Fruit fly (Drosophila melanogaster): ENCODE measurements around the gene CG13887.

The CG13887 gene

DNA sequence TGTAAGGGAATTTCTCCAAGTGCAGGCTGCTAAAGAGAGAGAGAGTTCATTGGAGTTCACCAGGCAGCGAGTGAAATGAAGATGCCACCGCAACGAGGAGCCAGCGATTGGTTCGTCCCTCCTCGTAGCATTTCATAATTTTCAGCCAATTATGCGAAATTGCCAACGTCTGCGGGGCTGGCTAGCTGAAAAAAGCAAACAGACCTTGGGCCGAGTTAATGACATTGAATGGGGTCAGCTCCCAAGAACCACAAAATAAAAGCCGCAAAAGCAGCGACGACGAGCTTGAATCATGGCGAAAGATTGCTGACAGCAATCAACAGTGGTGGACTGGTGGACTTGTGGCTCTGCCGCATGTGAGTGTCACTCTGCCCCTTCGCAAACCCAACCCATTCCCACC is 14.1 kb upstream of the CG13887 start:
- TF ChIP-seq CG32121 (GFP tag; IDR thresholded peaks at IDR 0.05): no peak
- TF ChIP-seq EcR (GFP tag; optimal IDR thresholded peaks at IDR 0.05): peak; percentile 90

DNA sequence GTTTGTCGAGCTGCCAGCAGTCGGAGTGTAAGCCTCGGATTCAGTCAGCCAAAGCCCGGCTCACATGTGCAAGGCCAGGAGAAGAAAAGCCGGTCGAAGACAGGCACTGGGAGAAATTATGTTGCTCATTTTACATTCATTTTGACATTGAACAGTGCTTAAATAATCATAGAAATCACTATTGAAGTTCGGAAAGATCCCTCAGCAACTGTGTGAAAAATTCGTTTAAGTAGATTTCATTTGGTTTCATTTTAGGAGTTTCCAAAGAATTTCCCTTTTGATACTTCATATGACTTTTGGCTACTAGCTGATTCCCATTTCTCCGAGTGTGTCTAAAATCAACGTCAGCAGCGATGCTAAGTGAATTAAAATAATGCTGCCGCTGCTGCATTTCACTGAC is 13.2 kb upstream of the CG13887 start:
- TF ChIP-seq CG4496 (GFP tag; IDR thresholded peaks at IDR 0.05) (peak; percentile 76), Pif1A (GFP tag; optimal IDR thresholded peaks at IDR 0.05) (peak; percentile 80), CG15710 (tag; optimal IDR thresholded peaks at IDR 0.05) (peak; percentile 61), gl (tag; optimal IDR thresholded peaks at IDR 0.05) (peak; percentile 58), fd96Ca (GFP tag; IDR thresholded peaks at IDR 0.05) (peak; percentile 81), EcR (GFP tag; optimal IDR thresholded peaks at IDR 0.05) (no peak), Ets98B (GFP tag; IDR thresholded peaks at IDR 0.05) (peak; percentile 81), CG9948 (tag; optimal IDR thresholded peaks at IDR 0.05) (peak; percentile 78), CG13204 (GFP tag; optimal IDR thresholded peaks at IDR 0.05) (no peak), CG14655 (GFP tag; optimal IDR thresholded peaks at IDR 0.05) (peak; percentile 87), Pif1B (GFP tag; optimal IDR thresholded peaks at IDR 0.05) (peak; percentile 73), rn (GFP tag; IDR thresholded peaks at IDR 0.05) (peak; percentile 70), CG17806 (tag; optimal IDR thresholded peaks at IDR 0.05) (peak; percentile 57), CG32121 (GFP tag; IDR thresholded peaks at IDR 0.05) (peak; percentile 58), CG10348 (GFP tag; IDR thresholded peaks at IDR 0.05) (no peak), CG34367 (tag; optimal IDR thresholded peaks at IDR 0.05) (peak; percentile 55), Snoo (tag; optimal IDR thresholded peaks at IDR 0.05) (peak; percentile 62), D1 (tag; optimal IDR thresholded peaks at IDR 0.05) (no peak), CG8301 (tag; optimal IDR thresholded peaks at IDR 0.05) (peak; percentile 86), CG12605 (GFP tag; IDR thresholded peaks at IDR 0.05) (peak; percentile 70), CG8159 (tag; optimal IDR thresholded peaks at IDR 0.05) (peak; percentile 45)

DNA sequence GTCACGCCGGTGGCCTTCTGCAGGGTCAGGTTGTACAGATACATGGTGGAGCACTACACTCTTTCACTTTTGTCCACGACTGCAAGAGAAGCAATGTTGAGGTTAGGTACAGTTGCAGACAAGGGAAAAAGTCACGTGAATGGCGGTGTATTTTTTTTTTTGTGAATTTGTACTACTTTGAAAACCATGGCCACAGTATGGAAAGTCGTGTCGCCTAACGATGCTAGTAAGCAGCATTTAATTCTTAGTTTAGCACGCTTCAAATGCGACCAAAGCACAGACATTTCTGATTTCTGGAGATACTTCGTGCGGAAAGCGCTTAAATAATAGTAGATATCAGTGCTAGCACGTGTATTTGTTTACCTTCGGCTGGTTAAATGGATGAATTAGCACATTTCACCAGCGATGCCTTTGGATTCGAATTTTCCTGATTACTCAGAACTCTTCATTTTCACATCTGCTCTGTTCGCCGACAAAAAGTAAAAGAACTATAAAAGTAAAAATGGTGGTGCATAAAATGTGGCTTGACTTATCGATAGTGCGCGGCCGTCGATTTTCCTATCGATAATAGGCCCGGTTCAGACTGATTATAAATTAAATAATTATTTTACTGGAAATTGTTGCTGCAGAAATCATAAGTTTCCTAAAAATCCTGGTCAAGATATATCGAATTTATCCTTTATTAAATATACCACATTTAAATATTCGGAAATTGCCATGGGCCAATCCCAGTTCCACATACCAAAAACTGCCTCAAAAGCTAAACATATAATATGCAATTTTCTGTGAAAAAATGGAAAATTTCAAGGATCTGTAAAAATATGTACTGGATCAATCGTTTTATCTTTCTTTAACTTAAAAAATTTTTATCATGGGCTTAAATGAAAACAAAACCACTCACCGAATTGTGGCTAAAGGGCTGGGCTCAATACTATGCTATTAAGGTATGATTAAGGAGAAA is 4.5 kb upstream of the CG13887 start, which contains the start of gene Sf3b3:
TSS of gene Sf3b3 (minus strand) at position 489 of the 961 bp plus-strand sequence.
- peak; percentile 24; the same call in 1 of the 2 replicates for TF ChIP-seq CG12605 (GFP tag; IDR thresholded peaks at IDR 0.05)
- TF ChIP-seq CG32121 (GFP tag; IDR thresholded peaks at IDR 0.05): 0 out of 2 replicates have a peak, but pooled peaks have one; percentile 16
- TF ChIP-seq CG9948 (tag; optimal IDR thresholded peaks at IDR 0.05): peak; percentile 6
- TF ChIP-seq CG8159 (tag; optimal IDR thresholded peaks at IDR 0.05): no peak
- no peak for TF ChIP-seq CG14655 (GFP tag; optimal IDR thresholded peaks at IDR 0.05)
- peak; percentile 33; the same call in 1 of the 3 replicates for TF ChIP-seq CG4496 (GFP tag; IDR thresholded peaks at IDR 0.05)
- TF ChIP-seq rn (GFP tag; IDR thresholded peaks at IDR 0.05): no peak
- no peak for TF ChIP-seq CG13204 (GFP tag; optimal IDR thresholded peaks at IDR 0.05)
- TF ChIP-seq Ets98B (GFP tag; IDR thresholded peaks at IDR 0.05): peak; percentile 8; the same call in 1 of the 2 replicates
- no peak for TF ChIP-seq CG34367 (tag; optimal IDR thresholded peaks at IDR 0.05)
- TF ChIP-seq EcR (GFP tag; optimal IDR thresholded peaks at IDR 0.05): no peak
- TF ChIP-seq Pif1A (GFP tag; optimal IDR thresholded peaks at IDR 0.05): no peak
- no peak for TF ChIP-seq D1 (tag; optimal IDR thresholded peaks at IDR 0.05)
- no peak for TF ChIP-seq Snoo (tag; optimal IDR thresholded peaks at IDR 0.05)
- TF ChIP-seq CG15710 (tag; optimal IDR thresholded peaks at IDR 0.05): peak; percentile 12
- no peak for TF ChIP-seq CG8301 (tag; optimal IDR thresholded peaks at IDR 0.05)
- TF ChIP-seq Pif1B (GFP tag; optimal IDR thresholded peaks at IDR 0.05): no peak
- peak; percentile 6 for TF ChIP-seq CG17806 (tag; optimal IDR thresholded peaks at IDR 0.05)
- TF ChIP-seq gl (tag; optimal IDR thresholded peaks at IDR 0.05): peak; percentile 10
- peak; percentile 17; the same call in 1 of the 3 replicates for TF ChIP-seq fd96Ca (GFP tag; IDR thresholded peaks at IDR 0.05)
- TF ChIP-seq CG10348 (GFP tag; IDR thresholded peaks at IDR 0.05): no peak

DNA sequence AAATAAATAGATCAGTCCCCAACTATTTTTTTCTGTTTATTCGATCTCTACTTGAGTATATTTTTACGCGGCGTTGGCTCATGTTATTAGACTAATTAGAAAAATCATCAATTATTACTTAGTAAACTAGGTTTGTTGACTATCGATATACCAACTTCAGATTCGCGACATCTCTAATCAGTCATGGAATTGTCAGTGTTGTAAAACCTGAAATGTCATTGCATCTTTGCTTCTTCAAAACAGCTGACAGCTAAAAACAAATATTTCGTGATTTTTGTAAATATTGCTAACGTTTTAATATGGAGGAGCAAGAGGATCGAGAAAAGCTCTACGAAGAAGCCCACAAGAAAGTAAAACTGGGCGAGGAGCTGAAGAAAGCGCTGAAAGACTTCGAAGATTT is 3.8 kb upstream of the CG13887 start, which contains the start of gene CG42553:
TSS of gene CG42553 (plus strand) at position 216 of the 400 bp plus-strand sequence.
- no peak for TF ChIP-seq Snoo (tag; optimal IDR thresholded peaks at IDR 0.05)

DNA sequence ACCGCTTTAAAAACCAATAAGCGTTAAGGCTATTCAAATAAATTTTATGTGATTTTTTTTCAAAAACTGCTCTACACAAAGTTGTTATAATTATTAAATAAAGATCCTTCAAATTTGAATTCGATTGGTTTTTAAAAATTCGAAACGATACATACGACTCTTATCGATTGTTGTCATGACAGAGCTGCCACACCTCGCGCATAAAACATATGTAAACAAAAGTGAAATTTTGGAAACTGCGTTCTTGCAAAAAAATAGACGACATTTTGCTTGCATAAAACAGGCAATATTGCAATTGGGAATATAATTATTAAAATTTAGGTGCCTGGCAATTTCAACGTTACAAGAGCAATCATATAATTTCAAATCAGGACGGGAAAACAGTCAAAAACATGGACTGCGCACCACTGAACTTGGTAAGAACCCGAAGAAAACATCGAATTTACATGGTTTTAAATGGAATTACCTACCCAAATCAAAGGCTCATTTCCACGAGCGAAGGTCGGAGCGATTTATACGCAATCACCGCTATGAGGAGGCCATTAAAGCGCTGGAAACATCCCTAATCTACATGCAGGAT is 2.1 kb upstream of the CG13887 start, which contains the start of gene CG42554:
TSS of gene CG42554 (plus strand) at position 229 of the 580 bp plus-strand sequence.
- TF ChIP-seq rn (GFP tag; IDR thresholded peaks at IDR 0.05) (no peak), CG15710 (tag; optimal IDR thresholded peaks at IDR 0.05) (no peak), gl (tag; optimal IDR thresholded peaks at IDR 0.05) (no peak), CG14655 (GFP tag; optimal IDR thresholded peaks at IDR 0.05) (no peak), CG17806 (tag; optimal IDR thresholded peaks at IDR 0.05) (no peak), CG8301 (tag; optimal IDR thresholded peaks at IDR 0.05) (no peak), Snoo (tag; optimal IDR thresholded peaks at IDR 0.05) (no peak), CG34367 (tag; optimal IDR thresholded peaks at IDR 0.05) (no peak), CG9948 (tag; optimal IDR thresholded peaks at IDR 0.05) (no peak), CG32121 (GFP tag; IDR thresholded peaks at IDR 0.05) (no peak), CG8159 (tag; optimal IDR thresholded peaks at IDR 0.05) (no peak), Ets98B (GFP tag; IDR thresholded peaks at IDR 0.05) (no peak), fd96Ca (GFP tag; IDR thresholded peaks at IDR 0.05) (no peak), Pif1A (GFP tag; optimal IDR thresholded peaks at IDR 0.05) (no peak), EcR (GFP tag; optimal IDR thresholded peaks at IDR 0.05) (no peak), CG4496 (GFP tag; IDR thresholded peaks at IDR 0.05) (no peak)
